Worm (Caenorhabditis elegans) whole organism, L1 larva: ENCODE results near the gene hil-6.

Source experiments
- C16A3.4 ChIP-seq: fragments of 150-350 bp; optimal IDR thresholded peaks from 2 replicates; lab custom pipeline; 2014; ENCODE audit warnings: missing biosample characterization, missing genetic modification characterization
- ama-1 ChIP-seq: fragments of 150-350 bp; optimal IDR thresholded peaks from 2 replicates; lab custom pipeline; 2014
- efl-3 ChIP-seq: fragments of 200-800 bp; sonication (Bioruptor generic); optimal IDR thresholded peaks from 2 replicates; lab custom pipeline; 2018; ENCODE audit warnings: mild to moderate bottlenecking, missing genetic modification characterization, missing compliant biosample characterization
- elt-2 ChIP-seq: sonication (generic microtip); optimal IDR thresholded peaks from 2 replicates; lab custom pipeline; 2016; ENCODE audit warnings: missing genetic modification characterization, mild to moderate bottlenecking, inconsistent platforms, missing compliant biosample characterization, missing genetic modification reagents
- fkh-10 ChIP-seq: sonication (generic microtip); optimal IDR thresholded peaks from 2 replicates; lab custom pipeline; 2017; ENCODE audit warnings: missing biosample characterization, missing genetic modification reagents, missing genetic modification characterization
- hlh-4 ChIP-seq: sonication (generic microtip); optimal IDR thresholded peaks from 2 replicates; lab custom pipeline; 2016; ENCODE audit warnings: mild to moderate bottlenecking, missing genetic modification characterization, missing compliant biosample characterization
- lin-13 ChIP-seq: fragments of 150-350 bp; optimal IDR thresholded peaks from 2 replicates; lab custom pipeline; 2014; ENCODE audit warnings: missing biosample characterization, missing genetic modification reagents, missing genetic modification characterization
- lin-39 ChIP-seq: fragments of 150-350 bp; optimal IDR thresholded peaks from 2 replicates; lab custom pipeline; 2014; ENCODE audit warnings: missing biosample characterization, missing genetic modification reagents, missing genetic modification characterization
- snpc-4 ChIP-seq: fragments of 150-350 bp; optimal IDR thresholded peaks from 2 replicates; lab custom pipeline; 2014; ENCODE audit warnings: missing biosample characterization, missing genetic modification characterization
- unc-62 ChIP-seq: fragments of 150-350 bp; optimal IDR thresholded peaks from 2 replicates; lab custom pipeline; 2014; ENCODE audit warnings: missing biosample characterization, missing genetic modification reagents, missing genetic modification characterization
- unc-86 ChIP-seq: sonication (generic microtip); optimal IDR thresholded peaks from 2 replicates; lab custom pipeline; 2016; ENCODE audit warnings: missing genetic modification characterization, missing compliant biosample characterization

- TF ChIP-seq lin-13 (GFP tag; lab: Kevin White, UChicago), result no peak
- TF ChIP-seq ama-1 (lab: Kevin White, UChicago), result no peak
- no peak for TF ChIP-seq fkh-10
- no peak for TF ChIP-seq lin-39 (tag; lab: Kevin White, UChicago)
- TF ChIP-seq efl-3 (GFP tag; lab: Kevin White, UChicago), result no peak
- TF ChIP-seq hlh-4 (tag; lab: Kevin White, UChicago), result no peak
- TF ChIP-seq unc-86 (tag; lab: Kevin White, UChicago), result no peak
- TF ChIP-seq unc-62 (GFP tag; lab: Kevin White, UChicago), result no peak
- TF ChIP-seq elt-2, result no peak
- no peak for TF ChIP-seq snpc-4
- TF ChIP-seq C16A3.4 (tag; lab: Kevin White, UChicago), result no peak
Measured at ce11 chrV:2011777-2012176, 19.6 kb downstream of the hil-6 start, which contains the start of gene F59A7.7.
